Worm (Caenorhabditis elegans) whole organism, late embryonic: ENCODE results near the gene col-149.
A peak's percentile ranks its signal among the peaks of the same experiment; 100 is the strongest.

Source experiments
- C08G9.2 ChIP-seq: sonication (generic microtip); optimal IDR thresholded peaks from 2 replicates; lab custom pipeline; 2016; ENCODE audit warnings: mild to moderate bottlenecking, missing genetic modification characterization, moderate library complexity, missing compliant biosample characterization
- F13H6.1 ChIP-seq: sonication (generic microtip); optimal IDR thresholded peaks from 2 replicates; lab custom pipeline; 2016; ENCODE audit warnings: missing genetic modification characterization, missing compliant biosample characterization
- Y22D7AL.16 ChIP-seq: sonication (generic microtip); optimal IDR thresholded peaks from 2 replicates; lab custom pipeline; 2016; ENCODE audit warnings: missing genetic modification characterization, missing compliant biosample characterization
- ama-1 ChIP-seq: fragments of 150-350 bp; optimal IDR thresholded peaks from 2 replicates; lab custom pipeline; 2014
- ceh-19 ChIP-seq: fragments of 200-800 bp; sonication (Bioruptor generic); optimal IDR thresholded peaks from 2 replicates; lab custom pipeline; 2018; ENCODE audit warnings: mild to moderate bottlenecking, missing genetic modification characterization, missing compliant biosample characterization
- ceh-2 ChIP-seq: sonication (generic microtip); optimal IDR thresholded peaks from 2 replicates; lab custom pipeline; 2016; ENCODE audit warnings: missing genotype, missing genetic modification characterization, missing compliant biosample characterization
- ceh-24 ChIP-seq: sonication (generic microtip); optimal IDR thresholded peaks from 2 replicates; lab custom pipeline; 2016; ENCODE audit warnings: mild to moderate bottlenecking, missing genetic modification characterization, missing compliant biosample characterization
- ceh-31 ChIP-seq: sonication (generic microtip); optimal IDR thresholded peaks from 2 replicates; lab custom pipeline; 2016; ENCODE audit warnings: missing genetic modification characterization, missing compliant biosample characterization
- ceh-48 ChIP-seq: sonication (generic microtip); optimal IDR thresholded peaks from 2 replicates; lab custom pipeline; 2016; ENCODE audit warnings: missing genetic modification characterization, inconsistent platforms, missing compliant biosample characterization
- ceh-6 ChIP-seq: fragments of 200-800 bp; sonication (Bioruptor generic); optimal IDR thresholded peaks from 2 replicates; lab custom pipeline; 2018; ENCODE audit warnings: mild to moderate bottlenecking, missing genetic modification characterization, missing compliant biosample characterization
- dmd-4 ChIP-seq: sonication (generic microtip); optimal IDR thresholded peaks from 2 replicates; lab custom pipeline; 2016; ENCODE audit warnings: borderline replicate concordance, missing genetic modification characterization, missing compliant biosample characterization
- elt-2 ChIP-seq: sonication (generic microtip); optimal IDR thresholded peaks from 2 replicates; lab custom pipeline; 2016; ENCODE audit warnings: missing genetic modification reagents, missing genetic modification characterization, missing compliant biosample characterization
- ets-4 ChIP-seq: sonication (generic microtip); optimal IDR thresholded peaks from 2 replicates; lab custom pipeline; 2016; ENCODE audit warnings: missing genetic modification characterization, missing compliant biosample characterization
- fax-1 ChIP-seq: sonication (generic microtip); optimal IDR thresholded peaks from 2 replicates; lab custom pipeline; 2016; ENCODE audit warnings: missing genotype, missing genetic modification characterization, missing compliant biosample characterization
- fkh-10 ChIP-seq: fragments of 150-350 bp; optimal IDR thresholded peaks from 2 replicates; lab custom pipeline; 2014; ENCODE audit warnings: missing biosample characterization, missing genetic modification reagents, missing genetic modification characterization
- fkh-6 ChIP-seq: sonication (generic microtip); optimal IDR thresholded peaks from 2 replicates; lab custom pipeline; 2016; ENCODE audit warnings: missing genetic modification characterization, missing compliant biosample characterization
- hlh-15 ChIP-seq: sonication (generic microtip); optimal IDR thresholded peaks from 2 replicates; lab custom pipeline; 2016; ENCODE audit warnings: missing genetic modification characterization, missing compliant biosample characterization
- hlh-30 ChIP-seq: sonication (generic microtip); optimal IDR thresholded peaks from 2 replicates; lab custom pipeline; 2017; ENCODE audit warnings: antibody characterized with exemption, missing genetic modification characterization, missing compliant biosample characterization; ENCODE audit not compliant: insufficient read depth
- hlh-8 ChIP-seq: sonication (generic microtip); optimal IDR thresholded peaks from 2 replicates; lab custom pipeline; 2016; ENCODE audit warnings: missing genotype, missing genetic modification characterization, missing compliant biosample characterization
- lim-6 ChIP-seq: sonication (generic microtip); optimal IDR thresholded peaks from 2 replicates; lab custom pipeline; 2016; ENCODE audit warnings: missing genetic modification characterization, missing compliant biosample characterization
- mec-3 ChIP-seq: sonication (generic microtip); optimal IDR thresholded peaks from 2 replicates; lab custom pipeline; 2016; ENCODE audit warnings: borderline replicate concordance, missing genetic modification characterization, missing compliant biosample characterization
- nhr-232 ChIP-seq: sonication (generic microtip); optimal IDR thresholded peaks from 2 replicates; lab custom pipeline; 2016; ENCODE audit warnings: missing genetic modification characterization, missing compliant biosample characterization
- pat-9 ChIP-seq: fragments of 200-800 bp; sonication (Bioruptor generic); optimal IDR thresholded peaks from 2 replicates; lab custom pipeline; 2018; ENCODE audit warnings: mild to moderate bottlenecking, missing genetic modification characterization, moderate library complexity, missing compliant biosample characterization
- pros-1 ChIP-seq: fragments of 150-350 bp; optimal IDR thresholded peaks from 2 replicates; lab custom pipeline; 2014; ENCODE audit warnings: missing biosample characterization, missing genetic modification reagents, missing genetic modification characterization
- ref-2 ChIP-seq: sonication (generic microtip); optimal IDR thresholded peaks from 2 replicates; lab custom pipeline; 2016; ENCODE audit warnings: missing genetic modification characterization, missing compliant biosample characterization
- sox-2 ChIP-seq: fragments of 200-800 bp; sonication (Bioruptor generic); IDR thresholded peaks from 2 replicates; pipeline ENCODE4 v1.3.6; 2022; ENCODE audit warnings: missing genetic modification reagents, missing genetic modification characterization, missing compliant biosample characterization
- tbx-2 ChIP-seq: sonication (generic microtip); optimal IDR thresholded peaks from 2 replicates; lab custom pipeline; 2016; ENCODE audit warnings: missing genetic modification characterization, missing compliant biosample characterization
- tbx-7 ChIP-seq: sonication (generic microtip); optimal IDR thresholded peaks from 2 replicates; lab custom pipeline; 2016; ENCODE audit warnings: missing genotype, missing genetic modification characterization, missing compliant biosample characterization
- unc-3 ChIP-seq, 2 experiments: fragments of 200-800 bp in 1 of 2; sonication (Bioruptor generic) in 1 of 2; sonication (generic microtip) in 1 of 2; conservative IDR thresholded peaks in 1 of 2; optimal IDR thresholded peaks in 1 of 2; 2 replicates each; pipeline versions ENCODE4 v1.3.6 to Lab custom; 2016 to 2022; ENCODE audit warnings: missing compliant biosample characterization in 2 of 2, missing genetic modification characterization in 2 of 2, missing genetic modification reagents in 1 of 2
- unc-42 ChIP-seq: sonication (generic microtip); optimal IDR thresholded peaks from 2 replicates; lab custom pipeline; 2016; ENCODE audit warnings: missing genotype, missing genetic modification characterization, missing compliant biosample characterization
- zip-5 ChIP-seq: sonication (generic microtip); optimal IDR thresholded peaks from 2 replicates; lab custom pipeline; 2016; ENCODE audit warnings: missing genetic modification characterization, missing compliant biosample characterization

Gene col-149

DNA sequence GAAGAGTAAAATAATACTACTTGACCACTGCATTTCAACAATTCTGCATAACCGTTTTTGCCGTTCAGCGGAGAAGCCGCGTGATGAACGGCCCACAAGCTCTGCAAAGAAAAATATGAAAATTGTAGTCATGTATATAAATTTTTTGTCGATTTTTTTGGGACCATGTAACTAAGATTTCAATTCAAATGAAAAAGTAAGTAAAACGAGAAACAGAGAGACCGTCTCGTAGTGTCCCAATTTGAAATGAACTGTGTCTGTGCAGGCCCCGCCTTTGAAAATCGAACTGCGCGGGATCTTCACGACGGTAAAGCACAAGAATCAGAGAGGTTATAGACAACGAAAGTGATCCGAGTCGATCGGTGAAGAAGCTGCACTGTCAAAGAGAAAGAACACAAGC lies 39.3 kb upstream of the col-149 start, which contains the start of gene crm-1:
TSS of gene crm-1 (minus strand) at position 101 of the 400 bp plus-strand sequence.
- TF ChIP-seq ceh-6 (GFP tag; lab: Kevin White, UChicago) (no peak), ceh-31 (tag; lab: Kevin White, UChicago) (no peak), unc-42 (tag; lab: Kevin White, UChicago) (no peak), ets-4 (tag; lab: Kevin White, UChicago) (no peak), Y22D7AL.16 (tag; lab: Kevin White, UChicago) (no peak), C08G9.2 (tag; lab: Kevin White, UChicago) (no peak), F13H6.1 (tag; lab: Kevin White, UChicago) (no peak), fax-1 (tag; lab: Kevin White, UChicago) (no peak), ceh-19 (GFP tag; lab: Kevin White, UChicago) (no peak), nhr-232 (tag; lab: Kevin White, UChicago) (no peak), hlh-30 (no peak), dmd-4 (tag; lab: Kevin White, UChicago) (no peak), mec-3 (tag; lab: Kevin White, UChicago) (no peak), tbx-7 (tag; lab: Kevin White, UChicago) (no peak), elt-2 (no peak), ama-1 (lab: Kevin White, UChicago) (no peak), ceh-2 (tag; lab: Kevin White, UChicago) (no peak), ceh-24 (tag; lab: Kevin White, UChicago) (no peak), fkh-10 (GFP tag; lab: Kevin White, UChicago) (no peak)
- TF ChIP-seq, all 69 proteins: peak for 0

DNA sequence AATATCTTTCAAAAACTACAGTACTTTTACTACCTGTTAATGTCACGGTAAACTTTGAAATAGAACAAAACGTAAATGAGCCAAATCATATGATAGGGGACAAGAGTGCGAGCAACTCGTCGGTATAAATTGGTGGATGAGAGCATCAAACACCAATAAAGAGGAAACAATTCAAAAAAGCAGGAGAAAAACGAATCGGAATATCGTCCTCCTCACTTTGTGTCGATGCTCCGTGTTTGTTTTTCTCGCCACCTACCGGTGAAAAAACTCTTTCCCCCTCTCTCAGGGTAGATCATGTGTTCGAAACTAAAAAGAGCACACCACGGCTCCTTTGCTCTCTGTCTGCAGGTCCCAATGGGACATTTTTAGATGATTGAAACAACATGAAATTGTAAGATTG lies 35.4 kb upstream of the col-149 start:
- TF ChIP-seq ref-2, result no peak
- TF ChIP-seq C08G9.2 (tag; lab: Kevin White, UChicago), result no peak

DNA sequence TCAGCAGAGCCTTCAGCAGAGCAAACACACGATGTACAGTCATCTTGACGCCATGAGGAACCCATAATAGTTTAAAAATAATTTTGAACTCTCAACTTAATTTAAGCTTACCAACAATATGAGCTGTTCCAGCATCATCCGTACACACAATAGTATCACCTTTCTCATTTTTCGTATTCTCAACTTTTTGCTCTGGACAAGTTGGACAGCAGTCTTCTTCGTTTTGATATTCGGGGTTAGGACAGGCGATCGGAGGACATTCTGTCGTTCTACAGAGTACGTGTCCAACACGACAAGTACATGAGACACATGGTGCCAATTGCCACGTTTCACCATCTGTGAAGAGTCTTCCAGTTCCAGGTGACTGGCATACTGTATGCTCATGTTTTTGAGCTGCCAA lies 30.9 kb upstream of the col-149 start:
- TF ChIP-seq sox-2 (GFP tag; lab: Robert Waterston, UW) (no peak), hlh-8 (tag; lab: Kevin White, UChicago) (no peak), ama-1 (lab: Kevin White, UChicago) (no peak), pros-1 (no peak), pat-9 (no peak), lim-6 (no peak), unc-42 (tag; lab: Kevin White, UChicago) (no peak), ref-2 (no peak), ceh-48 (no peak), fkh-6 (tag; lab: Kevin White, UChicago) (no peak), ets-4 (tag; lab: Kevin White, UChicago) (no peak), unc-3 (GFP tag; conservative IDR thresholded peaks at IDR 0.05; lab: Robert Waterston, UW) (no peak), unc-3 (tag; optimal IDR thresholded peaks at IDR 0.05; lab: Kevin White, UChicago) (no peak), tbx-2 (tag; lab: Kevin White, UChicago) (no peak), Y22D7AL.16 (tag; lab: Kevin White, UChicago) (no peak), hlh-15 (tag; lab: Kevin White, UChicago) (no peak)

DNA sequence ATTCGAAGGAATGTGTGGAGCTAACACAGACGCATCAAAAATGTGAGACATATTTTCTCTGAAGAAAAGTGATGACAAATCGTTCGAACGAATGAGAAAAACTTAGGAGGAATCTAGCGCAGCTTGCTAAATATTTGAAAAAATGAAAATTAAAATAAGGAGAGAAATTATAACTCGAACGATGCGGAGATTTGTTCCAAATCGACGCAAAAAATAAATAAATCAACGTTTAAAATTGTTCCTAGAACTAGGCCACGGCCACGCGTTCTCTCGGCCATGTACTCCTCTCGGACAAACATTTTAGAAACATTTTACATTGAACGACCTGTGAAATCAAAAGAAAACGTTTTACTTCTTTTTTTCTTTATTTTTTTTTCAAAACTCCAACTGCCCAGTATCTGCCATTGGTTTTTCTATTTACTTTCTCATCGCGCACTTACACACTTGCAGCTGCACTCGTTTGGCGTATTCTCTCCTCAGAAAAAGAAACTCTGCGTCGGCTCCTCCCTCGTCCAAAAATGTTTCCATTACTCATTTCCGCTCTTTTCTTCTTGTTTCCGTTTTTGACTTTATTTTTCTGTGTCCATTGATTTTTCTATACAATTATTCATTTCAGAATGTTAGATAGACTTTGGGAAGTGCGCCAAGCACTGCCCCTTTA lies 27.6 kb upstream of the col-149 start, which contains the start of the genes gna-1 and B0024.13:
TSS of gene gna-1 (minus strand) at position 51 of the 661 bp plus-strand sequence.
TSS of gene B0024.13 (plus strand) at position 611 of the 661 bp plus-strand sequence.
- TF ChIP-seq zip-5 (tag; lab: Kevin White, UChicago) (peak; percentile 66), tbx-7 (tag; lab: Kevin White, UChicago) (peak; percentile 60), ceh-2 (tag; lab: Kevin White, UChicago) (peak; percentile 76), pros-1 (no peak), lim-6 (peak; percentile 2), dmd-4 (tag; lab: Kevin White, UChicago) (no peak), ets-4 (tag; lab: Kevin White, UChicago) (peak; percentile 22), ceh-31 (tag; lab: Kevin White, UChicago) (peak; percentile 89), tbx-2 (tag; lab: Kevin White, UChicago) (peak; percentile 63), C08G9.2 (tag; lab: Kevin White, UChicago) (peak; percentile 82), unc-42 (tag; lab: Kevin White, UChicago) (peak; percentile 54)
- TF ChIP-seq, all 69 proteins: peak for 9
